Fruit fly (Drosophila melanogaster) whole organism, embryonic: Measurements from ENCODE around the gene Pcmt.

Experiments
- CG10654 ChIP-seq: fragments of 200-800 bp; sonication (Bioruptor generic); optimal IDR thresholded peaks from 2 replicates; lab custom pipeline; 2016; ENCODE audit warnings: missing biosample characterization, missing genetic modification characterization
- CG13296 ChIP-seq: fragments of 200-800 bp; sonication (Bioruptor generic); optimal IDR thresholded peaks from 3 replicates; lab custom pipeline; 2018; ENCODE audit warnings: missing biosample characterization, mild to moderate bottlenecking, missing genetic modification characterization
- CG13624 ChIP-seq: fragments of 200-800 bp; sonication (Bioruptor generic); optimal IDR thresholded peaks from 2 replicates; lab custom pipeline; 2016; ENCODE audit warnings: missing biosample characterization, missing genetic modification characterization
- CG13775 ChIP-seq: fragments of 200-800 bp; sonication (Bioruptor generic); optimal IDR thresholded peaks from 3 replicates; lab custom pipeline; 2017; ENCODE audit warnings: missing biosample characterization, mild to moderate bottlenecking, missing genetic modification characterization
- CG17385 ChIP-seq: fragments of 200-800 bp; sonication (Bioruptor generic); optimal IDR thresholded peaks from 3 replicates; lab custom pipeline; 2018; ENCODE audit warnings: missing biosample characterization, mild to moderate bottlenecking, missing genetic modification characterization
- CG18764 ChIP-seq: fragments of 200-800 bp; sonication (Bioruptor generic); optimal IDR thresholded peaks from 3 replicates; lab custom pipeline; 2016; ENCODE audit warnings: missing biosample characterization, missing genetic modification characterization
- CG2116 ChIP-seq: fragments of 200-800 bp; sonication (Bioruptor generic); optimal IDR thresholded peaks from 3 replicates; lab custom pipeline; 2018; ENCODE audit warnings: missing biosample characterization, mild to moderate bottlenecking, missing genetic modification characterization
- CG31365 ChIP-seq: fragments of 200-800 bp; sonication (Bioruptor generic); optimal IDR thresholded peaks from 2 replicates; lab custom pipeline; 2018; ENCODE audit warnings: missing biosample characterization, mild to moderate bottlenecking, missing genetic modification characterization
- CG34422 ChIP-seq: fragments of 200-800 bp; sonication (Bioruptor generic); IDR thresholded peaks from 3 replicates; pipeline ENCODE4 v1.3.6; 2022; ENCODE audit warnings: missing biosample characterization, missing genetic modification characterization
- CG42726 ChIP-seq: fragments of 200-800 bp; sonication (Bioruptor generic); IDR thresholded peaks from 2 replicates; pipeline ENCODE4 v1.3.6; 2022; ENCODE audit warnings: missing biosample characterization, missing genetic modification characterization; ENCODE audit not compliant: partially characterized antibody
- CG4404 ChIP-seq: fragments of 200-800 bp; sonication (Bioruptor generic); IDR thresholded peaks from 2 replicates; pipeline ENCODE4 v1.3.6; 2022; ENCODE audit warnings: missing biosample characterization, missing genetic modification characterization
- CG6254 ChIP-seq: fragments of 200-800 bp; sonication (Bioruptor generic); optimal IDR thresholded peaks from 3 replicates; lab custom pipeline; 2017; ENCODE audit warnings: mild to moderate bottlenecking, missing biosample characterization, missing genetic modification reagents, missing genetic modification characterization
- CG7928 ChIP-seq: fragments of 200-800 bp; sonication (Bioruptor generic); optimal IDR thresholded peaks from 2 replicates; lab custom pipeline; 2017; ENCODE audit warnings: missing biosample characterization, mild to moderate bottlenecking, missing genetic modification characterization
- Drgx ChIP-seq: fragments of 200-800 bp; sonication (Bioruptor generic); IDR thresholded peaks from 2 replicates; pipeline ENCODE4 v1.3.6; 2022; ENCODE audit warnings: missing biosample characterization, missing genetic modification characterization
- Fer2 ChIP-seq: fragments of 200-800 bp; sonication (Bioruptor generic); optimal IDR thresholded peaks from 2 replicates; lab custom pipeline; 2018; ENCODE audit warnings: missing biosample characterization, mild to moderate bottlenecking, missing genetic modification characterization, moderate library complexity
- Lpt ChIP-seq: fragments of >200 bp; optimal IDR thresholded peaks from 2 replicates; lab custom pipeline; 2018; ENCODE audit warnings: missing biosample characterization, missing genetic modification characterization
- Myb ChIP-seq: fragments of 200-800 bp; sonication (Bioruptor generic); optimal IDR thresholded peaks from 2 replicates; lab custom pipeline; 2016; ENCODE audit warnings: missing biosample characterization, missing genetic modification characterization
- Rfx ChIP-seq: fragments of 200-800 bp; sonication (Bioruptor generic); IDR thresholded peaks from 2 replicates; pipeline ENCODE4 v1.3.6; 2022; ENCODE audit warnings: missing biosample characterization, missing genetic modification characterization
- Six4 ChIP-seq: fragments of 200-800 bp; sonication (Bioruptor generic); optimal IDR thresholded peaks from 2 replicates; lab custom pipeline; 2016; ENCODE audit warnings: missing biosample characterization, missing genetic modification characterization
- abd-A ChIP-seq: fragments of 200-800 bp; sonication (Bioruptor generic); optimal IDR thresholded peaks from 3 replicates; lab custom pipeline; 2019; ENCODE audit warnings: missing biosample characterization, mild to moderate bottlenecking, missing genetic modification characterization, moderate library complexity
- al ChIP-seq: fragments of 200-800 bp; sonication (Bioruptor generic); IDR thresholded peaks from 2 replicates; pipeline ENCODE4 v1.3.6; 2022; ENCODE audit warnings: missing biosample characterization, missing genetic modification characterization
- ato ChIP-seq: fragments of 200-800 bp; sonication (Bioruptor generic); IDR thresholded peaks from 2 replicates; pipeline ENCODE4 v1.3.6; 2022; ENCODE audit warnings: missing biosample characterization, missing genetic modification characterization; ENCODE audit not compliant: partially characterized antibody
- az2 ChIP-seq: fragments of 200-800 bp; sonication (Bioruptor generic); optimal IDR thresholded peaks from 3 replicates; lab custom pipeline; 2016; ENCODE audit warnings: missing biosample characterization, missing genetic modification characterization
- bowl ChIP-seq: fragments of 200-800 bp; sonication (Bioruptor generic); IDR thresholded peaks from 2 replicates; pipeline ENCODE4 v1.3.6; 2022; ENCODE audit warnings: missing biosample characterization, missing genetic modification characterization
- cato ChIP-seq: fragments of 200-800 bp; sonication (Bioruptor generic); optimal IDR thresholded peaks from 2 replicates; lab custom pipeline; 2016; ENCODE audit warnings: missing biosample characterization, missing genetic modification characterization, borderline replicate concordance
- chif ChIP-seq, 2 experiments: fragments of 200-800 bp; sonication (Bioruptor generic); optimal IDR thresholded peaks; 3 replicates each; lab custom pipeline; 2016; ENCODE audit warnings: missing biosample characterization in 2 of 2, missing genetic modification characterization in 2 of 2
- corto ChIP-seq: fragments of 200-800 bp; sonication (Bioruptor generic); optimal IDR thresholded peaks from 2 replicates; lab custom pipeline; 2016; ENCODE audit warnings: missing biosample characterization, mild to moderate bottlenecking, missing genetic modification characterization, moderate library complexity
- crc ChIP-seq: fragments of 200-800 bp; sonication (Bioruptor generic); optimal IDR thresholded peaks from 2 replicates; lab custom pipeline; 2016; ENCODE audit warnings: missing biosample characterization, missing genetic modification characterization
- croc ChIP-seq: fragments of 200-800 bp; sonication (Bioruptor generic); conservative IDR thresholded peaks from 3 replicates; pipeline ENCODE4 v1.3.6; 2022; ENCODE audit warnings: missing biosample characterization, missing genetic modification characterization
- crol ChIP-seq: fragments of 200-800 bp; sonication (Bioruptor generic); IDR thresholded peaks from 2 replicates; pipeline ENCODE4 v1.3.6; 2022; ENCODE audit warnings: missing biosample characterization, missing genetic modification characterization
- crp ChIP-seq, 2 experiments: fragments of 200-800 bp; sonication (Bioruptor generic); optimal IDR thresholded peaks; 2 replicates in 1 of 2; 3 replicates in 1 of 2; lab custom pipeline; 2017; ENCODE audit warnings: missing biosample characterization in 2 of 2, missing genetic modification characterization in 2 of 2, mild to moderate bottlenecking in 1 of 2, moderate library complexity in 1 of 2
- dimm ChIP-seq: fragments of 200-800 bp; sonication (Bioruptor generic); IDR thresholded peaks from 2 replicates; pipeline ENCODE4 v1.3.6; 2022; ENCODE audit warnings: missing biosample characterization, missing genetic modification characterization
- dmrt99B ChIP-seq: fragments of 200-800 bp; sonication (Bioruptor generic); optimal IDR thresholded peaks from 2 replicates; lab custom pipeline; 2018; ENCODE audit warnings: missing biosample characterization, mild to moderate bottlenecking, missing genetic modification characterization, moderate library complexity
- ewg ChIP-seq: fragments of 200-800 bp; sonication (Bioruptor generic); optimal IDR thresholded peaks from 3 replicates; lab custom pipeline; 2017; ENCODE audit warnings: mild to moderate bottlenecking, missing biosample characterization, missing genetic modification reagents, missing genetic modification characterization
- fu2 ChIP-seq: fragments of 200-800 bp; sonication (Bioruptor generic); optimal IDR thresholded peaks from 2 replicates; lab custom pipeline; 2016; ENCODE audit warnings: missing biosample characterization, missing genetic modification characterization
- gce ChIP-seq: fragments of 200-800 bp; sonication (Bioruptor generic); IDR thresholded peaks from 3 replicates; pipeline ENCODE4 v1.3.6; 2022; ENCODE audit warnings: missing biosample characterization, missing genetic modification characterization
- ken ChIP-seq: fragments of 200-800 bp; sonication (Bioruptor generic); IDR thresholded peaks from 3 replicates; pipeline ENCODE4 v1.3.6; 2022; ENCODE audit warnings: missing biosample characterization, missing genetic modification characterization
- kni ChIP-seq: fragments of 200-800 bp; sonication (Bioruptor generic); optimal IDR thresholded peaks from 3 replicates; lab custom pipeline; 2017; ENCODE audit warnings: mild to moderate bottlenecking, missing biosample characterization, missing genetic modification reagents, missing genetic modification characterization
- knrl ChIP-seq: fragments of 200-800 bp; sonication (Bioruptor generic); IDR thresholded peaks from 3 replicates; pipeline ENCODE4 v1.3.6; 2022; ENCODE audit warnings: missing biosample characterization, missing genetic modification characterization; ENCODE audit not compliant: partially characterized antibody
- nerfin-2 ChIP-seq: fragments of 200-800 bp; sonication (Bioruptor generic); IDR thresholded peaks from 2 replicates; pipeline ENCODE4 v1.3.6; 2022; ENCODE audit warnings: missing biosample characterization, missing genetic modification characterization; ENCODE audit not compliant: partially characterized antibody
- nmo ChIP-seq: fragments of 200-800 bp; sonication (Bioruptor generic); optimal IDR thresholded peaks from 2 replicates; lab custom pipeline; 2018; ENCODE audit warnings: missing biosample characterization, mild to moderate bottlenecking, missing genetic modification characterization, moderate library complexity
- pb ChIP-seq: fragments of 200-800 bp; sonication (Bioruptor generic); optimal IDR thresholded peaks from 3 replicates; lab custom pipeline; 2016; ENCODE audit warnings: missing biosample characterization, missing genetic modification characterization
- pho ChIP-seq: fragments of 200-800 bp; sonication (Bioruptor generic); optimal IDR thresholded peaks from 2 replicates; lab custom pipeline; 2016; ENCODE audit warnings: missing biosample characterization, missing genetic modification characterization
- phol ChIP-seq: fragments of 200-800 bp; sonication (Bioruptor generic); optimal IDR thresholded peaks from 3 replicates; lab custom pipeline; 2018; ENCODE audit warnings: missing biosample characterization, mild to moderate bottlenecking, missing genetic modification characterization, moderate library complexity
- pnt ChIP-seq: fragments of 200-800 bp; sonication (Bioruptor generic); optimal IDR thresholded peaks from 3 replicates; lab custom pipeline; 2016; ENCODE audit warnings: missing biosample characterization, missing genetic modification characterization
- rib ChIP-seq: fragments of 200-800 bp; sonication (Bioruptor generic); IDR thresholded peaks from 2 replicates; pipeline ENCODE4 v1.3.6; 2022; ENCODE audit warnings: missing biosample characterization, missing genetic modification characterization
- sim ChIP-seq: fragments of 200-800 bp; sonication (Bioruptor generic); IDR thresholded peaks from 2 replicates; pipeline ENCODE4 v1.3.6; 2022; ENCODE audit warnings: missing biosample characterization, missing genetic modification characterization
- sima ChIP-seq: fragments of 200-800 bp; sonication (Bioruptor generic); optimal IDR thresholded peaks from 2 replicates; lab custom pipeline; 2016; ENCODE audit warnings: missing biosample characterization, missing genetic modification characterization
- sqz ChIP-seq: fragments of 200-800 bp; sonication (Bioruptor generic); optimal IDR thresholded peaks from 3 replicates; lab custom pipeline; 2018; ENCODE audit warnings: missing biosample characterization, mild to moderate bottlenecking, missing genetic modification characterization
- stwl ChIP-seq: fragments of 200-800 bp; sonication (Bioruptor generic); optimal IDR thresholded peaks from 3 replicates; lab custom pipeline; 2018; ENCODE audit warnings: missing biosample characterization, mild to moderate bottlenecking, missing genetic modification characterization, moderate library complexity
- tna ChIP-seq: fragments of 200-800 bp; sonication (Bioruptor generic); IDR thresholded peaks from 2 replicates; pipeline ENCODE4 v1.3.6; 2022; ENCODE audit warnings: missing biosample characterization, missing genetic modification characterization; ENCODE audit not compliant: partially characterized antibody
- twi ChIP-seq: fragments of 200-800 bp; optimal IDR thresholded peaks from 2 replicates; lab custom pipeline; 2019; ENCODE audit warnings: missing biosample characterization, mild to moderate bottlenecking, missing genetic modification characterization, moderate library complexity

Pcmt gene

DNA sequence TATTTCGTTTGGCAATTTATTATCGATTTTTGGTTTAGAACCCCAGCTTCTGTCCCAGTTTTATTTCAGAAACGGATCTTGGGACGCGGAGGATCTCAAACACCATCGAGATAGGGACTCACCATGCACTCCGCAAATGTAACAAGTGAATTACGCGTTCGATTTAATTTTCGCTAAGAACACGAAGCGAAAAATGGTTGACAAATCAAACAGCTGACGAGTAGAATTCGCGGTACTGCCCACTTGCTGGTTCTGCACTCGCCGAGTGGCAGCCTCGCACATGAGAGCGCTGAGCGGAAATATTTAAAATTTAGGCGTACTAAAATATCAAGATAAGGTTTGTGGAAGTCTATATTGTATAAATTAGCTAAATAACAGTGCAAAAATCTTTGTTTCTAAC lies 9.3 kb upstream of the Pcmt start, which contains the start of gene Pi4KIIalpha:
Pi4KIIalpha (minus strand) TSS at position 233 of the 400 bp plus-strand sequence.
- no peak for TF ChIP-seq CG42726 (GFP tag; lab: Robert Waterston, UW)
- peak; percentile 40; the same call in 1 of the 3 replicates for TF ChIP-seq CG34422 (GFP tag; lab: Robert Waterston, UW)
- TF ChIP-seq knrl: no peak
- no peak for TF ChIP-seq CG17385 (GFP tag; lab: Kevin White, UChicago)
- TF ChIP-seq chif (GFP tag; optimal IDR thresholded peaks at IDR 0.05; lab: Kevin White, UChicago): no peak
- no peak for TF ChIP-seq gce
- no peak for TF ChIP-seq Rfx
- no peak for TF ChIP-seq sim (GFP tag; lab: Robert Waterston, UW)
- TF ChIP-seq bowl (GFP tag; lab: Robert Waterston, UW): no peak
- peak; percentile 80 for TF ChIP-seq rib (GFP tag; lab: Robert Waterston, UW)
- TF ChIP-seq twi: no peak
- no peak for TF ChIP-seq CG13296 (GFP tag; lab: Kevin White, UChicago)
- no peak for TF ChIP-seq dmrt99B (tag; lab: Kevin White, UChicago)
- TF ChIP-seq Drgx (GFP tag; lab: Robert Waterston, UW): no peak
- TF ChIP-seq tna (GFP tag; lab: Robert Waterston, UW): no peak
- no peak for TF ChIP-seq CG6254
- TF ChIP-seq pnt (GFP tag; lab: Kevin White, UChicago): no peak
- TF ChIP-seq phol: peak; percentile 69
- peak; percentile 10 for TF ChIP-seq Myb
- TF ChIP-seq croc (GFP tag; lab: Robert Waterston, UW): no peak
- TF ChIP-seq nmo (GFP tag; lab: Kevin White, UChicago): no peak
- 0 out of 2 replicates have a peak, but pooled peaks have one; percentile 1 for TF ChIP-seq crol (GFP tag; lab: Robert Waterston, UW)
- TF ChIP-seq crc (GFP tag; lab: Kevin White, UChicago): no peak
- no peak for TF ChIP-seq Six4
- TF ChIP-seq CG31365: no peak
- peak; percentile 79 to 94 for TF ChIP-seq crp (GFP tag; optimal IDR thresholded peaks at IDR 0.05; lab: Kevin White, UChicago)
- TF ChIP-seq Lpt: no peak
- TF ChIP-seq CG10654 (GFP tag; lab: Kevin White, UChicago): no peak
- TF ChIP-seq kni (GFP tag; lab: Kevin White, UChicago): no peak
- no peak for TF ChIP-seq CG7928
- TF ChIP-seq CG4404 (GFP tag; lab: Robert Waterston, UW): no peak
- no peak for TF ChIP-seq Fer2 (tag; lab: Kevin White, UChicago)
- no peak for TF ChIP-seq abd-A
- no peak for TF ChIP-seq sqz
- TF ChIP-seq ewg (GFP tag; lab: Kevin White, UChicago): no peak
- TF ChIP-seq al (GFP tag; lab: Robert Waterston, UW): no peak
- no peak for TF ChIP-seq CG13624
- no peak for TF ChIP-seq ato (GFP tag; lab: Robert Waterston, UW)
- peak; percentile 21 for TF ChIP-seq CG2116
- TF ChIP-seq nerfin-2 (GFP tag; lab: Robert Waterston, UW): no peak
- no peak for TF ChIP-seq ken (GFP tag; lab: Robert Waterston, UW)
- TF ChIP-seq corto (GFP tag; lab: Kevin White, UChicago): no peak
- TF ChIP-seq CG18764 (GFP tag; lab: Kevin White, UChicago): no peak
- no peak for TF ChIP-seq pho (GFP tag; lab: Kevin White, UChicago)
- TF ChIP-seq sima (GFP tag; lab: Kevin White, UChicago): no peak
- TF ChIP-seq cato: no peak
- TF ChIP-seq pb (GFP tag; lab: Kevin White, UChicago): no peak
- TF ChIP-seq dimm (GFP tag; lab: Robert Waterston, UW): no peak
- no peak for TF ChIP-seq CG13775 (GFP tag; lab: Kevin White, UChicago)
- peak; percentile 6 for TF ChIP-seq stwl (tag; lab: Kevin White, UChicago)
- TF ChIP-seq fu2 (GFP tag; lab: Kevin White, UChicago): no peak
- no peak for TF ChIP-seq az2 (GFP tag; lab: Kevin White, UChicago)
